Worm (Caenorhabditis elegans) whole organism, mixed stage, embryonic: ENCODE measurements around the gene nuo-4.
A peak's percentile ranks its signal among the peaks of the same experiment; 100 is the strongest.

Experiments
- M03D4.4 ChIP-seq: sonication (generic microtip); optimal IDR thresholded peaks from 2 replicates; lab custom pipeline; 2017; ENCODE audit warnings: mild to moderate bottlenecking, missing genetic modification characterization, missing compliant biosample characterization
- bed-3 ChIP-seq: fragments of 200-800 bp; sonication (Bioruptor generic); optimal IDR thresholded peaks from 3 replicates; lab custom pipeline; 2018; ENCODE audit warnings: mild to moderate bottlenecking, missing genetic modification characterization, moderate library complexity, missing compliant biosample characterization
- blmp-1 ChIP-seq: fragments of 150-350 bp; optimal IDR thresholded peaks from 2 replicates; lab custom pipeline; 2014; ENCODE audit warnings: missing biosample characterization, missing genetic modification characterization
- ceh-39 ChIP-seq: fragments of 150-350 bp; optimal IDR thresholded peaks from 2 replicates; lab custom pipeline; 2014; ENCODE audit warnings: missing biosample characterization, missing genetic modification characterization
- ceh-43 ChIP-seq: fragments of 200-800 bp; sonication (Bioruptor generic); optimal IDR thresholded peaks from 2 replicates; lab custom pipeline; 2018; ENCODE audit warnings: mild to moderate bottlenecking, missing genetic modification characterization, moderate library complexity, missing compliant biosample characterization
- ceh-83 ChIP-seq: fragments of 200-800 bp; sonication (Bioruptor generic); optimal IDR thresholded peaks from 2 replicates; lab custom pipeline; 2018; ENCODE audit warnings: mild to moderate bottlenecking, missing genetic modification characterization, missing compliant biosample characterization
- ces-1 ChIP-seq: fragments of 150-350 bp; optimal IDR thresholded peaks from 2 replicates; lab custom pipeline; 2014; ENCODE audit warnings: missing biosample characterization, missing genetic modification reagents, missing genetic modification characterization
- cnd-1 ChIP-seq: fragments of 200-800 bp; sonication (Bioruptor generic); optimal IDR thresholded peaks from 2 replicates; lab custom pipeline; 2018; ENCODE audit warnings: mild to moderate bottlenecking, missing genetic modification characterization, missing compliant biosample characterization
- drap-1 ChIP-seq: fragments of 200-800 bp; sonication (Bioruptor generic); optimal IDR thresholded peaks from 3 replicates; lab custom pipeline; 2018; ENCODE audit warnings: mild to moderate bottlenecking, missing genetic modification characterization, missing compliant biosample characterization
- elt-1 ChIP-seq: sonication (generic microtip); optimal IDR thresholded peaks from 2 replicates; lab custom pipeline; 2017; ENCODE audit warnings: missing genetic modification characterization, mild to moderate bottlenecking, missing compliant biosample characterization, antibody characterized with exemption, moderate library complexity, borderline replicate concordance; ENCODE audit not compliant: insufficient read depth
- elt-3 ChIP-seq: fragments of 150-350 bp; optimal IDR thresholded peaks from 2 replicates; lab custom pipeline; 2014; ENCODE audit warnings: missing biosample characterization, missing genetic modification characterization
- flh-1 ChIP-seq: fragments of 200-800 bp; sonication (Bioruptor generic); optimal IDR thresholded peaks from 2 replicates; lab custom pipeline; 2018; ENCODE audit warnings: mild to moderate bottlenecking, missing genetic modification characterization, moderate library complexity, missing compliant biosample characterization
- ham-2 ChIP-seq: fragments of 200-800 bp; sonication (Bioruptor generic); optimal IDR thresholded peaks from 2 replicates; lab custom pipeline; 2018; ENCODE audit warnings: mild to moderate bottlenecking, missing genetic modification characterization, missing compliant biosample characterization
- hlh-1 ChIP-seq: fragments of 150-350 bp; optimal IDR thresholded peaks from 2 replicates; lab custom pipeline; 2014; ENCODE audit warnings: missing biosample characterization, missing genetic modification reagents, missing genetic modification characterization
- lin-13 ChIP-seq: fragments of 150-350 bp; optimal IDR thresholded peaks from 2 replicates; lab custom pipeline; 2014; ENCODE audit warnings: missing biosample characterization, missing genetic modification characterization
- lin-32 ChIP-seq: fragments of 200-800 bp; sonication (Bioruptor generic); optimal IDR thresholded peaks from 2 replicates; lab custom pipeline; 2018; ENCODE audit warnings: mild to moderate bottlenecking, missing genetic modification characterization, missing compliant biosample characterization
- lsy-2 ChIP-seq: fragments of 150-350 bp; optimal IDR thresholded peaks from 2 replicates; lab custom pipeline; 2014; ENCODE audit warnings: missing biosample characterization, missing genetic modification characterization
- mab-5 ChIP-seq: fragments of 150-350 bp; optimal IDR thresholded peaks from 2 replicates; lab custom pipeline; 2014; ENCODE audit warnings: missing biosample characterization, missing genetic modification characterization
- mep-1 ChIP-seq: fragments of 150-350 bp; optimal IDR thresholded peaks from 2 replicates; lab custom pipeline; 2017; ENCODE audit warnings: missing biosample characterization, missing genetic modification reagents, missing genetic modification characterization, inconsistent platforms
- mls-2 ChIP-seq: sonication (generic microtip); optimal IDR thresholded peaks from 2 replicates; lab custom pipeline; 2016; ENCODE audit warnings: mild to moderate bottlenecking, missing genetic modification characterization, moderate library complexity, missing compliant biosample characterization
- nhr-12 ChIP-seq: fragments of 150-350 bp; optimal IDR thresholded peaks from 2 replicates; lab custom pipeline; 2014; ENCODE audit warnings: missing biosample characterization, missing genetic modification characterization
- nhr-2 ChIP-seq: fragments of 150-350 bp; optimal IDR thresholded peaks from 2 replicates; lab custom pipeline; 2014; ENCODE audit warnings: missing biosample characterization, missing genetic modification characterization
- nhr-237 ChIP-seq: fragments of 150-350 bp; optimal IDR thresholded peaks from 2 replicates; lab custom pipeline; 2014; ENCODE audit warnings: missing biosample characterization, missing genetic modification characterization
- nhr-28 ChIP-seq: fragments of 150-350 bp; optimal IDR thresholded peaks from 2 replicates; lab custom pipeline; 2014; ENCODE audit warnings: missing biosample characterization, missing genetic modification characterization
- nhr-76 ChIP-seq: sonication (generic microtip); optimal IDR thresholded peaks from 2 replicates; lab custom pipeline; 2017; ENCODE audit warnings: missing biosample characterization, missing genetic modification characterization
- pha-4 ChIP-seq: fragments of 150-350 bp; optimal IDR thresholded peaks from 2 replicates; lab custom pipeline; 2018; ENCODE audit warnings: missing biosample characterization, missing genetic modification reagents, missing genetic modification characterization
- sem-2 ChIP-seq: fragments of 200-800 bp; sonication (Bioruptor generic); optimal IDR thresholded peaks from 2 replicates; lab custom pipeline; 2018; ENCODE audit warnings: mild to moderate bottlenecking, missing genetic modification characterization, missing compliant biosample characterization
- snpc-4 ChIP-seq: fragments of 150-350 bp; optimal IDR thresholded peaks from 2 replicates; lab custom pipeline; 2014; ENCODE audit warnings: missing biosample characterization, missing genetic modification characterization
- sptf-1 ChIP-seq: sonication (generic microtip); optimal IDR thresholded peaks from 2 replicates; lab custom pipeline; 2017; ENCODE audit warnings: mild to moderate bottlenecking, missing genetic modification characterization, moderate library complexity, missing compliant biosample characterization
- tbx-8 ChIP-seq: fragments of 200-800 bp; sonication (Bioruptor generic); optimal IDR thresholded peaks from 2 replicates; lab custom pipeline; 2018; ENCODE audit warnings: mild to moderate bottlenecking, missing genetic modification characterization, moderate library complexity, missing compliant biosample characterization
- unc-120 ChIP-seq: sonication (generic microtip); optimal IDR thresholded peaks from 2 replicates; lab custom pipeline; 2017; ENCODE audit warnings: missing genetic modification characterization, missing compliant biosample characterization; ENCODE audit not compliant: poor library complexity, severe bottlenecking
- unc-39 ChIP-seq: fragments of 150-350 bp; optimal IDR thresholded peaks from 2 replicates; lab custom pipeline; 2014; ENCODE audit warnings: missing biosample characterization, missing genetic modification characterization
- unc-62 ChIP-seq: fragments of 150-350 bp; optimal IDR thresholded peaks from 2 replicates; lab custom pipeline; 2014; ENCODE audit warnings: missing biosample characterization, missing genetic modification reagents, missing genetic modification characterization
- zip-8 ChIP-seq: fragments of 150-350 bp; optimal IDR thresholded peaks from 2 replicates; lab custom pipeline; 2014; ENCODE audit warnings: missing biosample characterization, missing genetic modification characterization
- ztf-11 ChIP-seq: fragments of 150-350 bp; optimal IDR thresholded peaks from 2 replicates; lab custom pipeline; 2014; ENCODE audit warnings: missing biosample characterization, missing genetic modification characterization

nuo-4 gene

ce11 chrIII:7161055-7161454 is 2.4 kb upstream of the nuo-4 start, which contains the start of gene rnp-7:
TSS of gene rnp-7 (minus strand) at chrIII:7161155.
- no peak for TF ChIP-seq drap-1 (GFP tag; lab: Kevin White, UChicago)
- TF ChIP-seq ztf-11 (tag; lab: Kevin White, UChicago), result no peak
- no peak for TF ChIP-seq snpc-4 (tag; lab: Kevin White, UChicago)
- TF ChIP-seq, all 35 proteins: peak for 0

- TF ChIP-seq unc-62 (GFP tag; lab: Kevin White, UChicago) (no peak), unc-39 (tag; lab: Kevin White, UChicago) (no peak), mab-5 (tag; lab: Kevin White, UChicago) (no peak), mls-2 (tag; lab: Kevin White, UChicago) (no peak), ces-1 (GFP tag; lab: Kevin White, UChicago) (no peak), lin-13 (tag; lab: Kevin White, UChicago) (no peak), lin-32 (GFP tag; lab: Kevin White, UChicago) (no peak), tbx-8 (GFP tag; lab: Kevin White, UChicago) (no peak)
Observed at ce11 chrIII:7159246-7159645, 637 bp upstream of the nuo-4 start.

- TF ChIP-seq ceh-83 (GFP tag; lab: Kevin White, UChicago) (no peak), unc-62 (GFP tag; lab: Kevin White, UChicago) (peak; percentile 75), hlh-1 (tag; lab: Kevin White, UChicago) (peak; percentile 78), nhr-12 (no peak), unc-39 (tag; lab: Kevin White, UChicago) (no peak), cnd-1 (tag; lab: Kevin White, UChicago) (no peak), lin-13 (tag; lab: Kevin White, UChicago) (no peak), unc-120 (tag; lab: Kevin White, UChicago) (peak; percentile 95), ztf-11 (tag; lab: Kevin White, UChicago) (peak; percentile 65), sem-2 (no peak), nhr-28 (tag; lab: Kevin White, UChicago) (no peak), snpc-4 (tag; lab: Kevin White, UChicago) (no peak), mep-1 (peak; percentile 77), mls-2 (tag; lab: Kevin White, UChicago) (peak; percentile 84), ham-2 (GFP tag; lab: Kevin White, UChicago) (peak; percentile 71), bed-3 (GFP tag; lab: Kevin White, UChicago) (peak; percentile 20), drap-1 (GFP tag; lab: Kevin White, UChicago) (peak; percentile 47), tbx-8 (GFP tag; lab: Kevin White, UChicago) (peak; percentile 1), nhr-2 (tag; lab: Kevin White, UChicago) (peak; percentile 52), flh-1 (GFP tag; lab: Kevin White, UChicago) (no peak), elt-3 (tag; lab: Kevin White, UChicago) (no peak), ces-1 (GFP tag; lab: Kevin White, UChicago) (peak; percentile 80), M03D4.4 (tag; lab: Kevin White, UChicago) (peak; percentile 13), nhr-76 (tag; lab: Kevin White, UChicago) (no peak), zip-8 (tag; lab: Kevin White, UChicago) (no peak), ceh-39 (tag; lab: Kevin White, UChicago) (peak; percentile 70), blmp-1 (tag; lab: Kevin White, UChicago) (no peak), nhr-237 (tag; lab: Kevin White, UChicago) (peak; percentile 86), pha-4 (tag; lab: Kevin White, UChicago) (peak; percentile 73), ceh-43 (no peak), mab-5 (tag; lab: Kevin White, UChicago) (no peak), lsy-2 (tag; lab: Kevin White, UChicago) (peak; percentile 72), sptf-1 (peak; percentile 76), lin-32 (GFP tag; lab: Kevin White, UChicago) (no peak), elt-1 (tag; lab: Kevin White, UChicago) (no peak)
Observed at ce11 chrIII:7155631-7156030, 3.0 kb downstream of the nuo-4 start.
